Fruit fly (Drosophila melanogaster): ENCODE results near the gene Muc68Ca.

DNA sequence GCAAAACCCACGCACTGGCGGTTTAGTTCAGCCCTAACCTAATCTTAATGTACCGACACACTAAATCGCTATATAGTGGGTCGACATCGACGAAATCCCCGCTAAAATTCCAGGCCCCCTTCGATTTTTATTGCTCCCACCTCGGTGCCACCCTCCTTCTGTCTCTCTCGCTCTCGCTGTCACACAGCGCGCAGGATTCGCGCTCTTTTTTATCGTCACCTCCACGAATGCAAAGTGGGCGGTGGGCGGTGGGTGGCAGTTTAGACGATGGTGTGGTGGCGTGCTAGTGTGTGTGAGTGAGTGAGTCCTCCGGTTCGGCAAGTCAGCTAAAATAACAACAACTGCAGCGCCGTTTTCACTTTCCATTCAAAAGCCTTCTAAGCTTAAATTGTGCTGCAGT lies 17.9 kb downstream of the Muc68Ca start:
- TF ChIP-seq Sin3A (optimal IDR thresholded peaks at IDR 0.05) (no peak), insv (optimal IDR thresholded peaks at IDR 0.05) (no peak)

All from Kc167 (cell line).